Worm (Caenorhabditis elegans) whole organism, mixed stage, embryonic: ENCODE measurements around the gene T02H6.10.

Experiments
- M03D4.4 ChIP-seq: sonication (generic microtip); optimal IDR thresholded peaks from 2 replicates; lab custom pipeline; 2017; ENCODE audit warnings: mild to moderate bottlenecking, missing genetic modification characterization, missing compliant biosample characterization
- bed-3 ChIP-seq: fragments of 200-800 bp; sonication (Bioruptor generic); optimal IDR thresholded peaks from 3 replicates; lab custom pipeline; 2018; ENCODE audit warnings: mild to moderate bottlenecking, missing genetic modification characterization, moderate library complexity, missing compliant biosample characterization
- blmp-1 ChIP-seq: fragments of 150-350 bp; optimal IDR thresholded peaks from 2 replicates; lab custom pipeline; 2014; ENCODE audit warnings: missing biosample characterization, missing genetic modification characterization
- ceh-39 ChIP-seq: fragments of 150-350 bp; optimal IDR thresholded peaks from 2 replicates; lab custom pipeline; 2014; ENCODE audit warnings: missing biosample characterization, missing genetic modification characterization
- ceh-83 ChIP-seq: fragments of 200-800 bp; sonication (Bioruptor generic); optimal IDR thresholded peaks from 2 replicates; lab custom pipeline; 2018; ENCODE audit warnings: mild to moderate bottlenecking, missing genetic modification characterization, missing compliant biosample characterization
- cnd-1 ChIP-seq: fragments of 200-800 bp; sonication (Bioruptor generic); optimal IDR thresholded peaks from 2 replicates; lab custom pipeline; 2018; ENCODE audit warnings: mild to moderate bottlenecking, missing genetic modification characterization, missing compliant biosample characterization
- drap-1 ChIP-seq: fragments of 200-800 bp; sonication (Bioruptor generic); optimal IDR thresholded peaks from 3 replicates; lab custom pipeline; 2018; ENCODE audit warnings: mild to moderate bottlenecking, missing genetic modification characterization, missing compliant biosample characterization
- elt-1 ChIP-seq: sonication (generic microtip); optimal IDR thresholded peaks from 2 replicates; lab custom pipeline; 2017; ENCODE audit warnings: missing genetic modification characterization, mild to moderate bottlenecking, missing compliant biosample characterization, antibody characterized with exemption, moderate library complexity, borderline replicate concordance; ENCODE audit not compliant: insufficient read depth
- elt-3 ChIP-seq: fragments of 150-350 bp; optimal IDR thresholded peaks from 2 replicates; lab custom pipeline; 2014; ENCODE audit warnings: missing biosample characterization, missing genetic modification characterization
- flh-1 ChIP-seq: fragments of 200-800 bp; sonication (Bioruptor generic); optimal IDR thresholded peaks from 2 replicates; lab custom pipeline; 2018; ENCODE audit warnings: mild to moderate bottlenecking, missing genetic modification characterization, moderate library complexity, missing compliant biosample characterization
- ham-2 ChIP-seq: fragments of 200-800 bp; sonication (Bioruptor generic); optimal IDR thresholded peaks from 2 replicates; lab custom pipeline; 2018; ENCODE audit warnings: mild to moderate bottlenecking, missing genetic modification characterization, missing compliant biosample characterization
- hlh-1 ChIP-seq: fragments of 150-350 bp; optimal IDR thresholded peaks from 2 replicates; lab custom pipeline; 2014; ENCODE audit warnings: missing biosample characterization, missing genetic modification reagents, missing genetic modification characterization
- lin-13 ChIP-seq: fragments of 150-350 bp; optimal IDR thresholded peaks from 2 replicates; lab custom pipeline; 2014; ENCODE audit warnings: missing biosample characterization, missing genetic modification characterization
- lin-32 ChIP-seq: fragments of 200-800 bp; sonication (Bioruptor generic); optimal IDR thresholded peaks from 2 replicates; lab custom pipeline; 2018; ENCODE audit warnings: mild to moderate bottlenecking, missing genetic modification characterization, missing compliant biosample characterization
- lsy-2 ChIP-seq: fragments of 150-350 bp; optimal IDR thresholded peaks from 2 replicates; lab custom pipeline; 2014; ENCODE audit warnings: missing biosample characterization, missing genetic modification characterization
- mab-5 ChIP-seq: fragments of 150-350 bp; optimal IDR thresholded peaks from 2 replicates; lab custom pipeline; 2014; ENCODE audit warnings: missing biosample characterization, missing genetic modification characterization
- mep-1 ChIP-seq: fragments of 150-350 bp; optimal IDR thresholded peaks from 2 replicates; lab custom pipeline; 2017; ENCODE audit warnings: missing biosample characterization, missing genetic modification reagents, missing genetic modification characterization, inconsistent platforms
- mls-2 ChIP-seq: sonication (generic microtip); optimal IDR thresholded peaks from 2 replicates; lab custom pipeline; 2016; ENCODE audit warnings: mild to moderate bottlenecking, missing genetic modification characterization, moderate library complexity, missing compliant biosample characterization
- nhr-12 ChIP-seq: fragments of 150-350 bp; optimal IDR thresholded peaks from 2 replicates; lab custom pipeline; 2014; ENCODE audit warnings: missing biosample characterization, missing genetic modification characterization
- nhr-2 ChIP-seq: fragments of 150-350 bp; optimal IDR thresholded peaks from 2 replicates; lab custom pipeline; 2014; ENCODE audit warnings: missing biosample characterization, missing genetic modification characterization
- nhr-237 ChIP-seq: fragments of 150-350 bp; optimal IDR thresholded peaks from 2 replicates; lab custom pipeline; 2014; ENCODE audit warnings: missing biosample characterization, missing genetic modification characterization
- nhr-76 ChIP-seq: sonication (generic microtip); optimal IDR thresholded peaks from 2 replicates; lab custom pipeline; 2017; ENCODE audit warnings: missing biosample characterization, missing genetic modification characterization
- pha-4 ChIP-seq: fragments of 150-350 bp; optimal IDR thresholded peaks from 2 replicates; lab custom pipeline; 2018; ENCODE audit warnings: missing biosample characterization, missing genetic modification reagents, missing genetic modification characterization
- sem-2 ChIP-seq: fragments of 200-800 bp; sonication (Bioruptor generic); optimal IDR thresholded peaks from 2 replicates; lab custom pipeline; 2018; ENCODE audit warnings: mild to moderate bottlenecking, missing genetic modification characterization, missing compliant biosample characterization
- sptf-1 ChIP-seq: sonication (generic microtip); optimal IDR thresholded peaks from 2 replicates; lab custom pipeline; 2017; ENCODE audit warnings: mild to moderate bottlenecking, missing genetic modification characterization, moderate library complexity, missing compliant biosample characterization
- tbx-8 ChIP-seq: fragments of 200-800 bp; sonication (Bioruptor generic); optimal IDR thresholded peaks from 2 replicates; lab custom pipeline; 2018; ENCODE audit warnings: mild to moderate bottlenecking, missing genetic modification characterization, moderate library complexity, missing compliant biosample characterization
- unc-120 ChIP-seq: sonication (generic microtip); optimal IDR thresholded peaks from 2 replicates; lab custom pipeline; 2017; ENCODE audit warnings: missing genetic modification characterization, missing compliant biosample characterization; ENCODE audit not compliant: poor library complexity, severe bottlenecking
- unc-39 ChIP-seq: fragments of 150-350 bp; optimal IDR thresholded peaks from 2 replicates; lab custom pipeline; 2014; ENCODE audit warnings: missing biosample characterization, missing genetic modification characterization
- zip-8 ChIP-seq: fragments of 150-350 bp; optimal IDR thresholded peaks from 2 replicates; lab custom pipeline; 2014; ENCODE audit warnings: missing biosample characterization, missing genetic modification characterization
- ztf-11 ChIP-seq: fragments of 150-350 bp; optimal IDR thresholded peaks from 2 replicates; lab custom pipeline; 2014; ENCODE audit warnings: missing biosample characterization, missing genetic modification characterization

T02H6.10 gene

ce11 chrII:680612-681011, at the start of gene T02H6.10, which contains the start of gene T02H6.8:
T02H6.10 (minus strand) TSS chrII:680712.
T02H6.8 (plus strand) TSS chrII:680832.
- no peak for TF ChIP-seq bed-3
- no peak for TF ChIP-seq ztf-11 (tag; lab: Kevin White, UChicago)
- no peak for TF ChIP-seq tbx-8 (GFP tag; lab: Kevin White, UChicago)
- TF ChIP-seq ceh-39 (tag; lab: Kevin White, UChicago), result no peak
- TF ChIP-seq nhr-237 (tag; lab: Kevin White, UChicago), result no peak
- TF ChIP-seq drap-1, result no peak
- TF ChIP-seq sem-2, result no peak
- no peak for TF ChIP-seq cnd-1
- TF ChIP-seq M03D4.4 (tag; lab: Kevin White, UChicago), result no peak
- no peak for TF ChIP-seq mab-5 (tag; lab: Kevin White, UChicago)
- TF ChIP-seq elt-3 (tag; lab: Kevin White, UChicago), result no peak
- TF ChIP-seq nhr-12 (tag; lab: Kevin White, UChicago), result no peak
- no peak for TF ChIP-seq nhr-2 (tag; lab: Kevin White, UChicago)
- no peak for TF ChIP-seq ham-2 (GFP tag; lab: Kevin White, UChicago)
- no peak for TF ChIP-seq sptf-1 (tag; lab: Kevin White, UChicago)

ce11 chrII:729931-730330, 49.4 kb upstream of the T02H6.10 start:
- TF ChIP-seq pha-4 (no peak), sptf-1 (tag; lab: Kevin White, UChicago) (peak; percentile 11), lin-32 (GFP tag; lab: Kevin White, UChicago) (no peak), blmp-1 (no peak), lsy-2 (peak; percentile 23), ham-2 (GFP tag; lab: Kevin White, UChicago) (no peak), tbx-8 (GFP tag; lab: Kevin White, UChicago) (no peak)
- TF ChIP-seq, all 35 proteins: peak for 2

ce11 chrII:724004-724403, 43.5 kb upstream of the T02H6.10 start:
- no peak for TF ChIP-seq tbx-8 (GFP tag; lab: Kevin White, UChicago)

- TF ChIP-seq mep-1 (no peak), lin-13 (tag; lab: Kevin White, UChicago) (no peak), ceh-83 (GFP tag; lab: Kevin White, UChicago) (no peak), lsy-2 (no peak), cnd-1 (no peak), hlh-1 (tag; lab: Kevin White, UChicago) (no peak), mls-2 (no peak), nhr-76 (tag; lab: Kevin White, UChicago) (no peak), ztf-11 (tag; lab: Kevin White, UChicago) (no peak), lin-32 (GFP tag; lab: Kevin White, UChicago) (no peak), sptf-1 (tag; lab: Kevin White, UChicago) (no peak), ham-2 (GFP tag; lab: Kevin White, UChicago) (no peak), drap-1 (no peak), tbx-8 (GFP tag; lab: Kevin White, UChicago) (no peak), zip-8 (no peak), unc-120 (tag; lab: Kevin White, UChicago) (no peak), flh-1 (GFP tag; lab: Kevin White, UChicago) (no peak), M03D4.4 (tag; lab: Kevin White, UChicago) (no peak), ceh-39 (tag; lab: Kevin White, UChicago) (no peak)
Observed at ce11 chrII:723488-723887, 43.0 kb upstream of the T02H6.10 start, which contains the start of gene rfip-2. rfip-2 (plus strand) TSS chrII:723788.

ce11 chrII:721931-722330, 41.4 kb upstream of the T02H6.10 start:
- TF ChIP-seq drap-1 (no peak), mab-5 (tag; lab: Kevin White, UChicago) (no peak), elt-1 (tag; lab: Kevin White, UChicago) (peak; percentile 80), mep-1 (no peak), blmp-1 (no peak), ztf-11 (tag; lab: Kevin White, UChicago) (no peak), unc-39 (tag; lab: Kevin White, UChicago) (no peak), hlh-1 (tag; lab: Kevin White, UChicago) (no peak), lin-13 (tag; lab: Kevin White, UChicago) (no peak), zip-8 (peak; percentile 68), ham-2 (GFP tag; lab: Kevin White, UChicago) (no peak)
- TF ChIP-seq, all 35 proteins: peak for 2
